Fruit fly (Drosophila melanogaster) whole organism, embryonic: Measurements from ENCODE around the gene Dif.

Experiments used
- BEAF-32 ChIP-seq: fragments of 200-800 bp; sonication (Bioruptor generic); optimal IDR thresholded peaks from 3 replicates; lab custom pipeline; 2017; ENCODE audit warnings: missing biosample characterization, missing genetic modification characterization, mild to moderate bottlenecking, moderate library complexity, missing genetic modification reagents
- C15 ChIP-seq: fragments of 200-800 bp; sonication (Bioruptor generic); IDR thresholded peaks from 3 replicates; pipeline ENCODE4 v1.3.6; 2022; ENCODE audit warnings: missing biosample characterization, missing genetic modification characterization
- CG11247 ChIP-seq: fragments of 200-800 bp; sonication (Bioruptor generic); IDR thresholded peaks from 2 replicates; pipeline ENCODE4 v1.3.6; 2022; ENCODE audit warnings: missing biosample characterization, missing genetic modification characterization
- CG12299 ChIP-seq: fragments of 200-800 bp; sonication (Bioruptor generic); optimal IDR thresholded peaks from 2 replicates; lab custom pipeline; 2018; ENCODE audit warnings: missing biosample characterization, mild to moderate bottlenecking, missing genetic modification characterization
- CG12942 ChIP-seq: fragments of 200-800 bp; sonication (Bioruptor generic); optimal IDR thresholded peaks from 3 replicates; lab custom pipeline; 2016; ENCODE audit warnings: missing biosample characterization, missing genetic modification characterization
- CG14860 ChIP-seq: fragments of 200-800 bp; sonication (Bioruptor generic); IDR thresholded peaks from 3 replicates; pipeline ENCODE4 v1.3.6; 2022; ENCODE audit warnings: missing biosample characterization, missing genetic modification characterization; ENCODE audit not compliant: partially characterized antibody
- CG16863 ChIP-seq: fragments of 200-800 bp; sonication (Bioruptor generic); optimal IDR thresholded peaks from 3 replicates; lab custom pipeline; 2016; ENCODE audit warnings: missing biosample characterization, missing genetic modification characterization
- CG18011 ChIP-seq: fragments of 200-800 bp; sonication (Bioruptor generic); optimal IDR thresholded peaks from 2 replicates; lab custom pipeline; 2017; ENCODE audit warnings: missing biosample characterization, missing genetic modification characterization, mild to moderate bottlenecking, moderate library complexity, missing genotype
- CG2116 ChIP-seq: fragments of 200-800 bp; sonication (Bioruptor generic); optimal IDR thresholded peaks from 3 replicates; lab custom pipeline; 2018; ENCODE audit warnings: missing biosample characterization, mild to moderate bottlenecking, missing genetic modification characterization
- CG30403 ChIP-seq: fragments of 200-800 bp; sonication (Bioruptor generic); optimal IDR thresholded peaks from 3 replicates; lab custom pipeline; 2016; ENCODE audit warnings: missing biosample characterization, missing genetic modification characterization
- CG30431 ChIP-seq: fragments of 200-800 bp; sonication (Bioruptor generic); optimal IDR thresholded peaks from 2 replicates; lab custom pipeline; 2017; ENCODE audit warnings: missing biosample characterization, missing genetic modification characterization
- CG32532 ChIP-seq: fragments of 200-800 bp; sonication (Bioruptor generic); IDR thresholded peaks from 2 replicates; pipeline ENCODE4 v1.3.6; 2022; ENCODE audit warnings: missing biosample characterization, missing genetic modification characterization
- CG32772 ChIP-seq: fragments of 200-800 bp; sonication (Bioruptor generic); IDR thresholded peaks from 2 replicates; pipeline ENCODE4 v1.3.6; 2022; ENCODE audit warnings: missing biosample characterization, missing genetic modification characterization
- CG33213 ChIP-seq: fragments of 200-800 bp; sonication (Bioruptor generic); optimal IDR thresholded peaks from 3 replicates; lab custom pipeline; 2016; ENCODE audit warnings: missing biosample characterization, missing genetic modification characterization
- CG33557 ChIP-seq: fragments of 200-800 bp; sonication (Bioruptor generic); optimal IDR thresholded peaks from 2 replicates; lab custom pipeline; 2019; ENCODE audit warnings: missing biosample characterization, mild to moderate bottlenecking, missing genetic modification characterization, moderate library complexity
- CG34376 ChIP-seq: fragments of 200-800 bp; sonication (Bioruptor generic); optimal IDR thresholded peaks from 2 replicates; lab custom pipeline; 2018; ENCODE audit warnings: missing biosample characterization, mild to moderate bottlenecking, missing genetic modification characterization
- CG42726 ChIP-seq: fragments of 200-800 bp; sonication (Bioruptor generic); IDR thresholded peaks from 2 replicates; pipeline ENCODE4 v1.3.6; 2022; ENCODE audit warnings: missing biosample characterization, missing genetic modification characterization; ENCODE audit not compliant: partially characterized antibody
- CG43689 ChIP-seq: fragments of 200-800 bp; sonication (Bioruptor generic); IDR thresholded peaks from 2 replicates; pipeline ENCODE4 v1.3.6; 2022; ENCODE audit warnings: missing biosample characterization, missing genetic modification characterization
- CG4617 ChIP-seq: fragments of 200-800 bp; sonication (Bioruptor generic); optimal IDR thresholded peaks from 3 replicates; lab custom pipeline; 2016; ENCODE audit warnings: missing biosample characterization, missing genetic modification characterization, borderline replicate concordance
- CG4820 ChIP-seq: fragments of 200-800 bp; sonication (Bioruptor generic); optimal IDR thresholded peaks from 3 replicates; lab custom pipeline; 2016; ENCODE audit warnings: missing biosample characterization, missing genetic modification characterization
- CG6254 ChIP-seq: fragments of 200-800 bp; sonication (Bioruptor generic); optimal IDR thresholded peaks from 3 replicates; lab custom pipeline; 2017; ENCODE audit warnings: mild to moderate bottlenecking, missing biosample characterization, missing genetic modification reagents, missing genetic modification characterization
- CG7271 ChIP-seq: fragments of 200-800 bp; sonication (Bioruptor generic); optimal IDR thresholded peaks from 2 replicates; lab custom pipeline; 2018; ENCODE audit warnings: missing biosample characterization, mild to moderate bottlenecking, missing genetic modification characterization, moderate library complexity
- CG7786 ChIP-seq: fragments of 200-800 bp; sonication (Bioruptor generic); optimal IDR thresholded peaks from 2 replicates; lab custom pipeline; 2016; ENCODE audit warnings: missing biosample characterization, missing genetic modification characterization
- CG7928 ChIP-seq: fragments of 200-800 bp; sonication (Bioruptor generic); optimal IDR thresholded peaks from 2 replicates; lab custom pipeline; 2017; ENCODE audit warnings: missing biosample characterization, mild to moderate bottlenecking, missing genetic modification characterization
- CG7987 ChIP-seq: fragments of 200-800 bp; sonication (Bioruptor generic); optimal IDR thresholded peaks from 2 replicates; lab custom pipeline; 2018; ENCODE audit warnings: missing biosample characterization, mild to moderate bottlenecking, missing genetic modification characterization, moderate library complexity
- Doc3 ChIP-seq: fragments of 200-800 bp; sonication (Bioruptor generic); IDR thresholded peaks from 3 replicates; pipeline ENCODE4 v1.3.6; 2022; ENCODE audit warnings: missing biosample characterization, missing genetic modification characterization; ENCODE audit not compliant: partially characterized antibody
- Ets97D ChIP-seq: fragments of 200-800 bp; sonication (Bioruptor generic); optimal IDR thresholded peaks from 3 replicates; lab custom pipeline; 2016; ENCODE audit warnings: missing biosample characterization, missing genetic modification characterization
- Fer2 ChIP-seq: fragments of 200-800 bp; sonication (Bioruptor generic); optimal IDR thresholded peaks from 2 replicates; lab custom pipeline; 2018; ENCODE audit warnings: missing biosample characterization, mild to moderate bottlenecking, missing genetic modification characterization, moderate library complexity
- Fer3 ChIP-seq: fragments of 200-800 bp; sonication (Bioruptor generic); optimal IDR thresholded peaks from 2 replicates; lab custom pipeline; 2018; ENCODE audit warnings: missing biosample characterization, mild to moderate bottlenecking, missing genetic modification characterization, moderate library complexity
- HLHmδ ChIP-seq: fragments of 200-800 bp; sonication (Bioruptor generic); optimal IDR thresholded peaks from 2 replicates; lab custom pipeline; 2018; ENCODE audit warnings: missing biosample characterization, mild to moderate bottlenecking, missing genetic modification characterization, moderate library complexity
- Hr3 ChIP-seq: fragments of 200-800 bp; sonication (Bioruptor generic); optimal IDR thresholded peaks from 3 replicates; lab custom pipeline; 2016; ENCODE audit warnings: missing biosample characterization, missing genetic modification characterization
- MTF-1 ChIP-seq: fragments of 200-800 bp; sonication (Bioruptor generic); optimal IDR thresholded peaks from 2 replicates; lab custom pipeline; 2018; ENCODE audit warnings: missing biosample characterization, mild to moderate bottlenecking, missing genetic modification characterization, borderline replicate concordance
- Med ChIP-seq: fragments of 200-800 bp; sonication (Bioruptor generic); peaks from one replicate; lab custom pipeline; 2016; ENCODE audit warnings: missing biosample characterization, missing genetic modification characterization, mild to moderate bottlenecking, inconsistent platforms, moderate library complexity
- NC2β ChIP-seq: fragments of 200-800 bp; sonication (Bioruptor generic); optimal IDR thresholded peaks from 2 replicates; lab custom pipeline; 2016; ENCODE audit warnings: missing biosample characterization, missing genetic modification characterization
- NK7.1 ChIP-seq: fragments of 200-800 bp; sonication (Bioruptor generic); optimal IDR thresholded peaks from 3 replicates; lab custom pipeline; 2016; ENCODE audit warnings: missing biosample characterization, missing genetic modification characterization
- br ChIP-seq: fragments of >200 bp; optimal IDR thresholded peaks from 2 replicates; lab custom pipeline; 2017
- dpn ChIP-seq, 2 experiments: fragments of 200-800 bp; sonication (Bioruptor generic); optimal IDR thresholded peaks; 3 replicates each; lab custom pipeline; 2016; ENCODE audit warnings: missing biosample characterization in 2 of 2, missing genetic modification characterization in 2 of 2
- gce ChIP-seq: fragments of 200-800 bp; sonication (Bioruptor generic); IDR thresholded peaks from 3 replicates; pipeline ENCODE4 v1.3.6; 2022; ENCODE audit warnings: missing biosample characterization, missing genetic modification characterization
- gsb ChIP-seq: fragments of 200-800 bp; sonication (Bioruptor generic); IDR thresholded peaks from 2 replicates; pipeline ENCODE4 v1.3.6; 2022; ENCODE audit warnings: missing biosample characterization, missing genetic modification characterization
- kah ChIP-seq: fragments of 200-800 bp; sonication (Bioruptor generic); optimal IDR thresholded peaks from 2 replicates; lab custom pipeline; 2018; ENCODE audit warnings: missing biosample characterization, mild to moderate bottlenecking, missing genetic modification characterization
- lilli ChIP-seq: fragments of 200-800 bp; sonication (Bioruptor generic); optimal IDR thresholded peaks from 3 replicates; lab custom pipeline; 2016; ENCODE audit warnings: missing biosample characterization, missing genetic modification characterization
- maf-S ChIP-seq: fragments of 200-800 bp; sonication (Bioruptor generic); optimal IDR thresholded peaks from 2 replicates; lab custom pipeline; 2016; ENCODE audit warnings: missing biosample characterization, missing genetic modification characterization
- org-1 ChIP-seq: fragments of 200-800 bp; sonication (Bioruptor generic); optimal IDR thresholded peaks from 2 replicates; lab custom pipeline; 2017; ENCODE audit warnings: missing biosample characterization, missing genetic modification characterization
- psq ChIP-seq: fragments of 200-800 bp; sonication (Bioruptor generic); optimal IDR thresholded peaks from 2 replicates; lab custom pipeline; 2017; ENCODE audit warnings: missing biosample characterization, missing genetic modification characterization
- salm ChIP-seq: fragments of 200-800 bp; sonication (Bioruptor generic); optimal IDR thresholded peaks from 2 replicates; lab custom pipeline; 2018; ENCODE audit warnings: missing biosample characterization, mild to moderate bottlenecking, missing genetic modification characterization
- schlank ChIP-seq: fragments of 200-800 bp; sonication (Bioruptor generic); optimal IDR thresholded peaks from 2 replicates; lab custom pipeline; 2018; ENCODE audit warnings: missing biosample characterization, mild to moderate bottlenecking, missing genetic modification characterization
- sens ChIP-seq: fragments of 200-800 bp; sonication (Bioruptor generic); peaks from one replicate; lab custom pipeline; 2016; ENCODE audit warnings: missing biosample characterization, missing genetic modification characterization
- sim ChIP-seq: fragments of 200-800 bp; sonication (Bioruptor generic); IDR thresholded peaks from 2 replicates; pipeline ENCODE4 v1.3.6; 2022; ENCODE audit warnings: missing biosample characterization, missing genetic modification characterization
- sna ChIP-seq: fragments of 200-800 bp; sonication (Bioruptor generic); IDR thresholded peaks from 2 replicates; pipeline ENCODE4 v1.3.6; 2022; ENCODE audit warnings: missing biosample characterization, missing genetic modification characterization; ENCODE audit not compliant: partially characterized antibody
- zfh1 ChIP-seq: fragments of 200-800 bp; sonication (Bioruptor generic); IDR thresholded peaks from 3 replicates; pipeline ENCODE4 v1.3.6; 2022; ENCODE audit warnings: missing biosample characterization, missing genetic modification characterization
- zfh2 ChIP-seq: fragments of 200-800 bp; sonication (Bioruptor generic); optimal IDR thresholded peaks from 2 replicates; lab custom pipeline; 2016; ENCODE audit warnings: missing biosample characterization, missing genetic modification characterization

The Dif gene

dm6 chr2L:17379844-17380243 lies 53.1 kb downstream of the Dif start (continued):
- peak; percentile 25 for TF ChIP-seq CG4617 (GFP tag; lab: Kevin White, UChicago)
- peak; percentile 17 for TF ChIP-seq maf-S (GFP tag; lab: Kevin White, UChicago)
- TF ChIP-seq NC2β (GFP tag; lab: Kevin White, UChicago) = peak; percentile 78
- no peak for TF ChIP-seq Doc3 (GFP tag; lab: Robert Waterston, UW)
- TF ChIP-seq CG11247 (GFP tag; lab: Robert Waterston, UW) = no peak
- TF ChIP-seq Med = peak; percentile 92
- no peak for TF ChIP-seq CG43689 (GFP tag; lab: Robert Waterston, UW)
- TF ChIP-seq CG7786 (GFP tag; lab: Kevin White, UChicago) = peak; percentile 11
- TF ChIP-seq CG33213 (GFP tag; lab: Kevin White, UChicago) = peak; percentile 83
- peak; percentile 30 for TF ChIP-seq NK7.1 (GFP tag; lab: Kevin White, UChicago)
- no peak for TF ChIP-seq CG32532 (GFP tag; lab: Robert Waterston, UW)
- TF ChIP-seq dpn (GFP tag; optimal IDR thresholded peaks at IDR 0.05; lab: Kevin White, UChicago) = peak in 1 of 2 experiments; percentile 67
- no peak for TF ChIP-seq CG18011 (GFP tag; lab: Kevin White, UChicago)
- TF ChIP-seq zfh1 = peak; percentile 81
- no peak for TF ChIP-seq CG34376
- no peak for TF ChIP-seq Hr3 (GFP tag; lab: Kevin White, UChicago)
- no peak for TF ChIP-seq C15 (GFP tag; lab: Robert Waterston, UW)
- TF ChIP-seq CG2116 = peak; percentile 39
- peak; percentile 22 for TF ChIP-seq psq (GFP tag; lab: Kevin White, UChicago)
- TF ChIP-seq CG30431 = peak; percentile 74
- TF ChIP-seq lilli (GFP tag; lab: Kevin White, UChicago) = peak; percentile 8
- peak; percentile 84 for TF ChIP-seq CG33557 (GFP tag; lab: Kevin White, UChicago)
- no peak for TF ChIP-seq CG42726 (GFP tag; lab: Robert Waterston, UW)
- peak; percentile 62 for TF ChIP-seq CG4820
- TF ChIP-seq CG12299 (tag; lab: Kevin White, UChicago) = peak; percentile 59
- TF ChIP-seq Fer2 (tag; lab: Kevin White, UChicago) = peak; percentile 21
- TF ChIP-seq gce (GFP tag; lab: Robert Waterston, UW) = peak; percentile 78
- peak; percentile 13 for TF ChIP-seq CG12942 (GFP tag; lab: Kevin White, UChicago)
- peak; percentile 10 for TF ChIP-seq CG30403 (GFP tag; lab: Kevin White, UChicago)
- peak; percentile 36 for TF ChIP-seq CG7271 (tag; lab: Kevin White, UChicago)
- 0 out of 2 replicates have a peak, but pooled peaks have one; percentile 24 for TF ChIP-seq CG32772 (GFP tag; lab: Robert Waterston, UW)
- TF ChIP-seq sna = no peak
- no peak for TF ChIP-seq br (lab: Kevin White, UChicago)
- TF ChIP-seq org-1 = peak; percentile 72
- TF ChIP-seq HLHmδ (GFP tag; lab: Kevin White, UChicago) = peak; percentile 89
- TF ChIP-seq CG6254 (GFP tag; lab: Kevin White, UChicago) = peak; percentile 81
- TF ChIP-seq salm = peak; percentile 78
- TF ChIP-seq MTF-1 = peak; percentile 91
- TF ChIP-seq zfh2 = no peak
- peak; percentile 7 for TF ChIP-seq Ets97D (GFP tag; lab: Kevin White, UChicago)
- no peak for TF ChIP-seq schlank (tag; lab: Kevin White, UChicago)
- peak; percentile 33 for TF ChIP-seq Fer3 (tag; lab: Kevin White, UChicago)
- peak; percentile 83 for TF ChIP-seq CG7987 (GFP tag; lab: Kevin White, UChicago)
- peak; percentile 74 for TF ChIP-seq CG16863 (GFP tag; lab: Kevin White, UChicago)
- TF ChIP-seq kah (GFP tag; lab: Kevin White, UChicago) = peak; percentile 53
- no peak for TF ChIP-seq CG14860
- TF ChIP-seq sim (GFP tag; lab: Robert Waterston, UW) = peak; percentile 81
- TF ChIP-seq BEAF-32 (GFP tag; lab: Kevin White, UChicago) = no peak
- TF ChIP-seq sens (GFP tag; lab: Kevin White, UChicago) = peak; percentile 98
- TF ChIP-seq CG7928 (GFP tag; lab: Kevin White, UChicago) = no peak
- TF ChIP-seq gsb (GFP tag; lab: Robert Waterston, UW) = no peak
